Worm (Caenorhabditis elegans) whole organism, L4 larva: ENCODE results near the gene wrt-6.
A peak's percentile ranks its signal among the peaks of the same experiment; 100 is the strongest.

Source experiments
- D1046.2 ChIP-seq: fragments of 200-800 bp; sonication (Bioruptor generic); IDR thresholded peaks from 2 replicates; pipeline ENCODE4 v1.3.6; 2022; ENCODE audit warnings: missing genetic modification characterization, missing compliant biosample characterization
- duxl-1 ChIP-seq: sonication (generic microtip); optimal IDR thresholded peaks from 2 replicates; lab custom pipeline; 2016; ENCODE audit warnings: mild to moderate bottlenecking, missing genetic modification characterization, moderate library complexity, missing compliant biosample characterization; ENCODE audit not compliant: poor library complexity
- lin-13 ChIP-seq: fragments of 150-350 bp; optimal IDR thresholded peaks from 2 replicates; lab custom pipeline; 2014; ENCODE audit warnings: missing biosample characterization, missing genetic modification reagents, missing genetic modification characterization
- lin-15B ChIP-seq: fragments of 150-350 bp; sonication (generic microtip); optimal IDR thresholded peaks from 3 replicates; lab custom pipeline; 2014; ENCODE audit warnings: missing biosample characterization, missing genetic modification characterization
- lsy-2 ChIP-seq, 2 experiments: fragments of 150-350 bp in 1 of 2; sonication (generic microtip) in 1 of 2; optimal IDR thresholded peaks; 2 replicates each; lab custom pipeline; 2014 to 2017; ENCODE audit warnings: missing biosample characterization in 2 of 2, missing genetic modification characterization in 2 of 2
- mdl-1 ChIP-seq, 2 experiments: fragments of 150-350 bp in 1 of 2; sonication (generic microtip) in 1 of 2; optimal IDR thresholded peaks; 2 replicates each; lab custom pipeline; 2014 to 2017; ENCODE audit warnings: missing biosample characterization in 2 of 2, missing genetic modification characterization in 2 of 2
- nhr-28 ChIP-seq: fragments of 150-350 bp; optimal IDR thresholded peaks from 2 replicates; lab custom pipeline; 2014; ENCODE audit warnings: missing biosample characterization, missing genetic modification characterization
- nhr-76 ChIP-seq: fragments of 150-350 bp; optimal IDR thresholded peaks from 2 replicates; lab custom pipeline; 2014; ENCODE audit warnings: missing biosample characterization, missing genetic modification characterization
- nhr-77 ChIP-seq: fragments of 150-350 bp; optimal IDR thresholded peaks from 2 replicates; lab custom pipeline; 2014; ENCODE audit warnings: missing biosample characterization, missing genetic modification characterization
- pqm-1 ChIP-seq: sonication (generic microtip); optimal IDR thresholded peaks from 2 replicates; lab custom pipeline; 2017; ENCODE audit warnings: missing biosample characterization, missing genetic modification characterization
- tag-97 ChIP-seq: fragments of 200-800 bp; sonication (Bioruptor generic); IDR thresholded peaks from 2 replicates; pipeline ENCODE4 v1.3.6; 2022; ENCODE audit warnings: missing genetic modification characterization, missing compliant biosample characterization
- tra-1 ChIP-seq: fragments of 200-800 bp; sonication (Bioruptor generic); IDR thresholded peaks from 2 replicates; pipeline ENCODE4 v1.3.6; 2022; ENCODE audit warnings: missing genetic modification reagents, missing genetic modification characterization, missing compliant biosample characterization
- zfp-2 ChIP-seq: sonication (generic microtip); optimal IDR thresholded peaks from 2 replicates; lab custom pipeline; 2016; ENCODE audit warnings: mild to moderate bottlenecking, missing genetic modification characterization, missing compliant biosample characterization

DNA sequence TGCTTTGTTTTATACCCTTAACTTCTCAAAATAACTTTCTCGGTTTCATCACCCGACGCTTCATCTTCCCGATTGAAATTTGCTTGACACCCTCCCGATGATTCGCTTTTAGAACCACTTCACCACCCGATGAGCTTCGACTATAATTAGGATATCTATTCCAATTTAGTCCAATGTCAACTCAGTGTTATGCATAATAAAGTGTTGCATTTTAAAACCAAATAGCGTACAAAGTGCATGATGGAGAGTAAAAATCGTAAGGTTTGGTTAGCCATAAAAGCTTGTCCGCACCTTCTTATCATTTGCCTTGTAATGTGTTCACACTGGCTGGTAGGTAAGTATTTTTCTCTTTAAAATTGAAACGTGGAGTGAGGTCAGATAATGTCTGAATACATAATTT is 18.9 kb downstream of the wrt-6 start, which contains the start of gene C12D12.1:
- TF ChIP-seq tag-97 (GFP tag; lab: Robert Waterston, UW) (no peak), nhr-76 (tag; lab: Kevin White, UChicago) (no peak), pqm-1 (peak; percentile 36), lsy-2 (tag; optimal IDR thresholded peaks at IDR 0.05; lab: Kevin White, UChicago) (no peak), lin-13 (GFP tag; lab: Kevin White, UChicago) (no peak), zfp-2 (no peak), duxl-1 (tag; lab: Kevin White, UChicago) (no peak), tra-1 (GFP tag; lab: Robert Waterston, UW) (no peak), lin-15B (tag; lab: Kevin White, UChicago) (no peak), D1046.2 (GFP tag; lab: Robert Waterston, UW) (no peak), mdl-1 (tag; optimal IDR thresholded peaks at IDR 0.05; lab: Kevin White, UChicago) (no peak), nhr-28 (tag; lab: Kevin White, UChicago) (no peak), nhr-77 (tag; lab: Kevin White, UChicago) (no peak)
